Fruit fly (Drosophila melanogaster): ENCODE measurements around the gene CG42300.

Gene CG42300

dm6 chrX:15571939-15572338 is 16.1 kb upstream of the CG42300 start, which contains the start of gene CG15643:
TSS of gene CG15643 (minus strand) at chrX:15572149.
- TF ChIP-seq noc (tag; optimal IDR thresholded peaks at IDR 0.05) = no peak

- TF ChIP-seq noc (tag; optimal IDR thresholded peaks at IDR 0.05) = no peak
Measured at dm6 chrX:15568983-15569370, 13.1 kb upstream of the CG42300 start, which contains the start of gene CG7860. TSS of gene CG7860 (plus strand) at chrX:15568993.

- peak; percentile 11 for TF ChIP-seq noc (tag; optimal IDR thresholded peaks at IDR 0.05)
Measured at dm6 chrX:15568353-15568982, 12.6 kb upstream of the CG42300 start.

dm6 chrX:15554256-15554678 is 1.6 kb downstream of the CG42300 start, which contains the start of gene Ac13E:
TSS of gene Ac13E (minus strand) at chrX:15554278.
- peak; percentile 79 for TF ChIP-seq noc (tag; optimal IDR thresholded peaks at IDR 0.05)

dm6 chrX:15552472-15552888 is 3.4 kb downstream of the CG42300 start:
- TF ChIP-seq noc (tag; optimal IDR thresholded peaks at IDR 0.05) = no peak

- TF ChIP-seq noc (tag; optimal IDR thresholded peaks at IDR 0.05) = peak; percentile 65
Measured at dm6 chrX:15549055-15549454, 6.8 kb downstream of the CG42300 start.

- TF ChIP-seq noc (tag; optimal IDR thresholded peaks at IDR 0.05) = no peak
Measured at dm6 chrX:15545467-15546197, 10.2 kb downstream of the CG42300 start.

- no peak for TF ChIP-seq noc (tag; optimal IDR thresholded peaks at IDR 0.05)
Measured at dm6 chrX:15543479-15544044, 12.3 kb downstream of the CG42300 start.

dm6 chrX:15539856-15540488 is 15.9 kb downstream of the CG42300 start:
- no peak for TF ChIP-seq noc (tag; optimal IDR thresholded peaks at IDR 0.05)

dm6 chrX:15532062-15532461 is 23.8 kb downstream of the CG42300 start:
- TF ChIP-seq noc (tag; optimal IDR thresholded peaks at IDR 0.05) = no peak

dm6 chrX:15530369-15530768 is 25.5 kb downstream of the CG42300 start:
- peak; percentile 37 for TF ChIP-seq noc (tag; optimal IDR thresholded peaks at IDR 0.05)

- TF ChIP-seq noc (tag; optimal IDR thresholded peaks at IDR 0.05) = no peak
Measured at dm6 chrX:15529958-15530357, 25.9 kb downstream of the CG42300 start.

- peak; percentile 40 for TF ChIP-seq noc (tag; optimal IDR thresholded peaks at IDR 0.05)
Measured at dm6 chrX:15529197-15529596, 26.6 kb downstream of the CG42300 start.

- no peak for TF ChIP-seq noc (tag; optimal IDR thresholded peaks at IDR 0.05)
Measured at dm6 chrX:15522426-15523153, 33.3 kb downstream of the CG42300 start.

dm6 chrX:15511399-15511798 is 44.4 kb downstream of the CG42300 start:
- peak; percentile 46 for TF ChIP-seq noc (tag; optimal IDR thresholded peaks at IDR 0.05)

Measured in whole organism, larva.